Fruit fly (Drosophila melanogaster): Measurements from ENCODE around the gene Polr2B.
A peak's percentile ranks its signal among the peaks of the same experiment; 100 is the strongest.

Gene Polr2B

dm6 chr3R:14095428-14095827 lies 30.2 kb upstream of the Polr2B start (continued):
- TF ChIP-seq CG11456 (GFP tag; IDR thresholded peaks at IDR 0.05), result no peak
- no peak for TF ChIP-seq GATAe (GFP tag; conservative IDR thresholded peaks at IDR 0.05)
- no peak for TF ChIP-seq jing (GFP tag; optimal IDR thresholded peaks at IDR 0.05)
- no peak for TF ChIP-seq Hmx (GFP tag; optimal IDR thresholded peaks at IDR 0.05)
- TF ChIP-seq az2 (GFP tag; optimal IDR thresholded peaks at IDR 0.05), result peak; percentile 41
- TF ChIP-seq z (GFP tag; IDR thresholded peaks at IDR 0.05), result no peak
- TF ChIP-seq CG17612 (GFP tag; IDR thresholded peaks at IDR 0.05), result no peak
- TF ChIP-seq bsh (GFP tag; optimal IDR thresholded peaks at IDR 0.05), result peak in 1 of 2 experiments; percentile 60
- 0 out of 2 replicates have a peak, but pooled peaks have one; percentile 28 for TF ChIP-seq vvl (GFP tag; IDR thresholded peaks at IDR 0.05)
- TF ChIP-seq MESR4 (GFP tag; optimal IDR thresholded peaks at IDR 0.05), result no peak
- TF ChIP-seq Antp (GFP tag; optimal IDR thresholded peaks at IDR 0.05), result no peak
- TF ChIP-seq pum (GFP tag; optimal IDR thresholded peaks at IDR 0.05), result no peak
- no peak for TF ChIP-seq run (tag; optimal IDR thresholded peaks at IDR 0.05)
- TF ChIP-seq nerfin-1 (tag; optimal IDR thresholded peaks at IDR 0.05), result peak; percentile 18
- no peak for TF ChIP-seq gfzf (GFP tag; optimal IDR thresholded peaks at IDR 0.05)
- TF ChIP-seq CG6683 (GFP tag; optimal IDR thresholded peaks at IDR 0.05), result no peak
- peak; percentile 67 for TF ChIP-seq tgo (GFP tag; IDR thresholded peaks at IDR 0.05)
- no peak for TF ChIP-seq chif (GFP tag; optimal IDR thresholded peaks at IDR 0.05)
- no peak for TF ChIP-seq Sry-δ (GFP tag; optimal IDR thresholded peaks at IDR 0.05)
- no peak for TF ChIP-seq da (GFP tag; optimal IDR thresholded peaks at IDR 0.05)
- TF ChIP-seq ftz-f1 (GFP tag; optimal IDR thresholded peaks at IDR 0.05), result no peak
- TF ChIP-seq rib (GFP tag; IDR thresholded peaks at IDR 0.05), result no peak
- no peak for TF ChIP-seq Tbp (GFP tag; optimal IDR thresholded peaks at IDR 0.05)
- peak; percentile 53 for TF ChIP-seq CG30403 (GFP tag; optimal IDR thresholded peaks at IDR 0.05)
- TF ChIP-seq row (GFP tag; IDR thresholded peaks at IDR 0.05), result peak; percentile 63
- peak; percentile 37 for TF ChIP-seq CG17829 (tag; optimal IDR thresholded peaks at IDR 0.05)
- TF ChIP-seq CG7786 (GFP tag; optimal IDR thresholded peaks at IDR 0.05), result no peak
- no peak for TF ChIP-seq Gsc (GFP tag; IDR thresholded peaks at IDR 0.05)
- TF ChIP-seq lov (optimal IDR thresholded peaks at IDR 0.05), result no peak
- TF ChIP-seq lov (GFP tag; IDR thresholded peaks at IDR 0.05), result no peak
- TF ChIP-seq btn (GFP tag; optimal IDR thresholded peaks at IDR 0.05), result no peak
- peak in 1 of 2 experiments; percentile 73 for TF ChIP-seq Hr51 (GFP tag; optimal IDR thresholded peaks at IDR 0.05)
- peak in 1 of 2 experiments; percentile 42 for TF ChIP-seq Eip74EF (GFP tag; optimal IDR thresholded peaks at IDR 0.05)
- peak; percentile 24 for TF ChIP-seq CG5245 (GFP tag; optimal IDR thresholded peaks at IDR 0.05)
- no peak for TF ChIP-seq pnt (GFP tag; optimal IDR thresholded peaks at IDR 0.05)
- TF ChIP-seq tup (GFP tag; optimal IDR thresholded peaks at IDR 0.05), result no peak
- TF ChIP-seq CG4730 (GFP tag; IDR thresholded peaks at IDR 0.05), result no peak
- TF ChIP-seq CG16815 (GFP tag; optimal IDR thresholded peaks at IDR 0.05), result no peak
- no peak for TF ChIP-seq CG3838 (GFP tag; optimal IDR thresholded peaks at IDR 0.05)
- no peak for TF ChIP-seq cas (GFP tag; IDR thresholded peaks at IDR 0.05)
- no peak for TF ChIP-seq gro (GFP tag; optimal IDR thresholded peaks at IDR 0.05)
- no peak for TF ChIP-seq CG3163 (GFP tag; optimal IDR thresholded peaks at IDR 0.05)
- no peak for TF ChIP-seq slou (GFP tag; optimal IDR thresholded peaks at IDR 0.05)
- no peak for TF ChIP-seq CG10321 (GFP tag; IDR thresholded peaks at IDR 0.05)
- TF ChIP-seq CG31388 (GFP tag; optimal IDR thresholded peaks at IDR 0.05), result no peak
- no peak for TF ChIP-seq CHES-1-like (GFP tag; optimal IDR thresholded peaks at IDR 0.05)
- TF ChIP-seq Sox100B (GFP tag; optimal IDR thresholded peaks at IDR 0.05), result peak; percentile 53
- TF ChIP-seq fu2 (GFP tag; optimal IDR thresholded peaks at IDR 0.05), result no peak
- TF ChIP-seq Hand (GFP tag; optimal IDR thresholded peaks at IDR 0.05), result no peak
- TF ChIP-seq CG17385 (GFP tag; optimal IDR thresholded peaks at IDR 0.05), result peak; percentile 60
- TF ChIP-seq Doc3 (GFP tag; IDR thresholded peaks at IDR 0.05; ENCODE audit: partially characterized antibody), result no peak
- TF ChIP-seq TFAM (GFP tag; optimal IDR thresholded peaks at IDR 0.05), result no peak

Measured in whole organism, embryonic.